Fruit fly (Drosophila melanogaster): ENCODE results near the gene AsnRS.

dm6 chr2L:19168095-19168697, 36.4 kb upstream of the AsnRS start:
- TF ChIP-seq Pif1A (GFP tag; optimal IDR thresholded peaks at IDR 0.05) (no peak), Pif1B (GFP tag; optimal IDR thresholded peaks at IDR 0.05) (no peak)
